Fruit fly (Drosophila melanogaster) whole organism, embryonic: ENCODE results near the gene ATP7.

Source experiments
- ATbp ChIP-seq: fragments of 200-800 bp; sonication (Bioruptor generic); optimal IDR thresholded peaks from 2 replicates; lab custom pipeline; 2017; ENCODE audit warnings: missing biosample characterization, mild to moderate bottlenecking, missing genetic modification characterization, missing genetic modification reagents
- Abd-B ChIP-seq: fragments of 200-800 bp; sonication (Bioruptor generic); optimal IDR thresholded peaks from 2 replicates; lab custom pipeline; 2018; ENCODE audit warnings: missing biosample characterization, mild to moderate bottlenecking, missing genetic modification characterization, moderate library complexity
- Aef1 ChIP-seq: fragments of 200-800 bp; sonication (Bioruptor generic); IDR thresholded peaks from 3 replicates; pipeline ENCODE4 v1.3.6; 2022; ENCODE audit warnings: missing biosample characterization, missing genetic modification characterization
- Antp ChIP-seq: fragments of 200-800 bp; sonication (Bioruptor generic); optimal IDR thresholded peaks from 3 replicates; lab custom pipeline; 2016; ENCODE audit warnings: missing biosample characterization, missing genetic modification characterization
- Atf-2 ChIP-seq: fragments of 200-800 bp; sonication (Bioruptor generic); optimal IDR thresholded peaks from 2 replicates; lab custom pipeline; 2016; ENCODE audit warnings: missing biosample characterization, missing genetic modification characterization
- Atf6 ChIP-seq: fragments of 200-800 bp; sonication (Bioruptor generic); IDR thresholded peaks from 2 replicates; pipeline ENCODE4 v1.3.6; 2022; ENCODE audit warnings: missing biosample characterization, missing genetic modification characterization
- Bdp1 ChIP-seq: fragments of 200-800 bp; sonication (Bioruptor generic); optimal IDR thresholded peaks from 3 replicates; lab custom pipeline; 2016; ENCODE audit warnings: missing biosample characterization, missing genetic modification characterization
- BtbVII ChIP-seq: fragments of 200-800 bp; sonication (Bioruptor generic); optimal IDR thresholded peaks from 3 replicates; lab custom pipeline; 2017; ENCODE audit warnings: missing biosample characterization, mild to moderate bottlenecking, missing genetic modification characterization
- CG1024 ChIP-seq: fragments of 200-800 bp; sonication (Bioruptor generic); IDR thresholded peaks from 2 replicates; pipeline ENCODE4 v1.3.6; 2022; ENCODE audit warnings: missing biosample characterization, missing genetic modification characterization
- CG11723 ChIP-seq: fragments of 200-800 bp; sonication (Bioruptor generic); optimal IDR thresholded peaks from 2 replicates; lab custom pipeline; 2017; ENCODE audit warnings: missing biosample characterization, mild to moderate bottlenecking, missing genetic modification characterization
- CG12236 ChIP-seq: fragments of 200-800 bp; sonication (Bioruptor generic); optimal IDR thresholded peaks from 2 replicates; lab custom pipeline; 2016; ENCODE audit warnings: missing biosample characterization, missing genetic modification characterization
- CG2712 ChIP-seq: fragments of 200-800 bp; optimal IDR thresholded peaks from 3 replicates; lab custom pipeline; 2019; ENCODE audit warnings: missing biosample characterization, mild to moderate bottlenecking, missing genetic modification characterization, moderate library complexity
- CG31224 ChIP-seq: fragments of 200-800 bp; sonication (Bioruptor generic); IDR thresholded peaks from 2 replicates; pipeline ENCODE4 v1.3.6; 2022; ENCODE audit warnings: missing biosample characterization, missing genetic modification characterization
- CG3163 ChIP-seq: fragments of 200-800 bp; sonication (Bioruptor generic); optimal IDR thresholded peaks from 3 replicates; lab custom pipeline; 2016; ENCODE audit warnings: missing biosample characterization, missing genetic modification characterization
- CG3847 ChIP-seq: fragments of 200-800 bp; sonication (Bioruptor generic); IDR thresholded peaks from 2 replicates; pipeline ENCODE4 v1.3.6; 2022; ENCODE audit warnings: missing biosample characterization, missing genetic modification characterization
- CG6175 ChIP-seq: fragments of 200-800 bp; sonication (Bioruptor generic); IDR thresholded peaks from 3 replicates; pipeline ENCODE4 v1.3.6; 2022; ENCODE audit warnings: missing biosample characterization, missing genetic modification characterization
- CG8290 ChIP-seq, 3 experiments: fragments of 200-800 bp; sonication (Bioruptor generic); optimal IDR thresholded peaks; 2 replicates each; lab custom pipeline; 2016 to 2019; ENCODE audit warnings: missing biosample characterization in 3 of 3, missing genetic modification characterization in 3 of 3, mild to moderate bottlenecking in 2 of 3, moderate library complexity in 1 of 3
- CG8388 ChIP-seq: fragments of 200-800 bp; sonication (Bioruptor generic); optimal IDR thresholded peaks from 2 replicates; lab custom pipeline; 2019; ENCODE audit warnings: missing biosample characterization, mild to moderate bottlenecking, missing genetic modification characterization, moderate library complexity
- CoRest ChIP-seq: fragments of 200-800 bp; sonication (Bioruptor generic); optimal IDR thresholded peaks from 3 replicates; lab custom pipeline; 2018; ENCODE audit warnings: missing biosample characterization, mild to moderate bottlenecking, missing genetic modification characterization, moderate library complexity
- D19B ChIP-seq: fragments of 200-800 bp; sonication (Bioruptor generic); optimal IDR thresholded peaks from 2 replicates; lab custom pipeline; 2017; ENCODE audit warnings: missing biosample characterization, mild to moderate bottlenecking, missing genetic modification characterization
- Deaf1 ChIP-seq: fragments of 200-800 bp; optimal IDR thresholded peaks from 3 replicates; lab custom pipeline; 2019; ENCODE audit warnings: missing biosample characterization, mild to moderate bottlenecking, missing genetic modification characterization, moderate library complexity
- E2f1 ChIP-seq: fragments of 200-800 bp; sonication (Bioruptor generic); IDR thresholded peaks from 2 replicates; pipeline ENCODE4 v1.3.6; 2022; ENCODE audit warnings: missing biosample characterization, missing genetic modification characterization
- HHEX ChIP-seq: fragments of 200-800 bp; sonication (Bioruptor generic); optimal IDR thresholded peaks from 3 replicates; lab custom pipeline; 2017; ENCODE audit warnings: missing biosample characterization, mild to moderate bottlenecking, missing genetic modification characterization, missing genetic modification reagents
- Meics ChIP-seq: fragments of 200-800 bp; sonication (Bioruptor generic); optimal IDR thresholded peaks from 2 replicates; lab custom pipeline; 2017; ENCODE audit warnings: missing biosample characterization, mild to moderate bottlenecking, missing genetic modification characterization
- Oaz ChIP-seq: fragments of 200-800 bp; sonication (Bioruptor generic); IDR thresholded peaks from 2 replicates; pipeline ENCODE4 v1.3.6; 2022; ENCODE audit warnings: missing biosample characterization, missing genetic modification characterization
- PHDP ChIP-seq: fragments of 200-800 bp; sonication (Bioruptor generic); optimal IDR thresholded peaks from 3 replicates; lab custom pipeline; 2018; ENCODE audit warnings: missing biosample characterization, mild to moderate bottlenecking, missing genetic modification characterization, moderate library complexity
- Rfx ChIP-seq: fragments of 200-800 bp; sonication (Bioruptor generic); IDR thresholded peaks from 2 replicates; pipeline ENCODE4 v1.3.6; 2022; ENCODE audit warnings: missing biosample characterization, missing genetic modification characterization
- Scr ChIP-seq: fragments of 200-800 bp; sonication (Bioruptor generic); IDR thresholded peaks from 2 replicates; pipeline ENCODE4 v1.3.6; 2022; ENCODE audit warnings: missing biosample characterization, missing genetic modification characterization; ENCODE audit not compliant: partially characterized antibody
- Sox100B ChIP-seq: fragments of 200-800 bp; sonication (Bioruptor generic); optimal IDR thresholded peaks from 3 replicates; lab custom pipeline; 2018; ENCODE audit warnings: missing biosample characterization, mild to moderate bottlenecking, missing genetic modification characterization
- Trl ChIP-seq, 3 experiments: fragments of >200 bp in 2 of 3; fragments of 200-800 bp in 1 of 3; sonication (Bioruptor generic) in 1 of 3; optimal IDR thresholded peaks; 2 replicates in 1 of 3; 3 replicates in 2 of 3; lab custom pipeline; 2016 to 2017; ENCODE audit warnings: missing biosample characterization in 1 of 3, missing genetic modification characterization in 1 of 3
- amos ChIP-seq: fragments of 200-800 bp; sonication (Bioruptor generic); IDR thresholded peaks from 2 replicates; pipeline ENCODE4 v1.3.6; 2022; ENCODE audit warnings: missing biosample characterization, missing genetic modification characterization; ENCODE audit not compliant: partially characterized antibody
- ato ChIP-seq: fragments of 200-800 bp; sonication (Bioruptor generic); IDR thresholded peaks from 2 replicates; pipeline ENCODE4 v1.3.6; 2022; ENCODE audit warnings: missing biosample characterization, missing genetic modification characterization; ENCODE audit not compliant: partially characterized antibody
- bsh ChIP-seq, 2 experiments: fragments of 200-800 bp; sonication (Bioruptor generic); optimal IDR thresholded peaks; 2 replicates each; lab custom pipeline; 2017 to 2018; ENCODE audit warnings: mild to moderate bottlenecking in 2 of 2, missing biosample characterization in 2 of 2, missing genetic modification characterization in 2 of 2, moderate library complexity in 1 of 2
- ewg ChIP-seq: fragments of 200-800 bp; sonication (Bioruptor generic); optimal IDR thresholded peaks from 3 replicates; lab custom pipeline; 2017; ENCODE audit warnings: mild to moderate bottlenecking, missing biosample characterization, missing genetic modification reagents, missing genetic modification characterization
- fd64A ChIP-seq: fragments of 200-800 bp; sonication (Bioruptor generic); optimal IDR thresholded peaks from 3 replicates; lab custom pipeline; 2018; ENCODE audit warnings: missing biosample characterization, mild to moderate bottlenecking, missing genetic modification characterization
- gfzf ChIP-seq: fragments of 200-800 bp; sonication (Bioruptor generic); optimal IDR thresholded peaks from 2 replicates; lab custom pipeline; 2016; ENCODE audit warnings: missing biosample characterization, mild to moderate bottlenecking, missing genetic modification characterization, moderate library complexity
- grau ChIP-seq: fragments of 200-800 bp; optimal IDR thresholded peaks from 3 replicates; lab custom pipeline; 2019; ENCODE audit warnings: missing biosample characterization, mild to moderate bottlenecking, missing genetic modification characterization, moderate library complexity
- gsb ChIP-seq: fragments of 200-800 bp; sonication (Bioruptor generic); IDR thresholded peaks from 2 replicates; pipeline ENCODE4 v1.3.6; 2022; ENCODE audit warnings: missing biosample characterization, missing genetic modification characterization
- hbn ChIP-seq: fragments of 200-800 bp; sonication (Bioruptor generic); IDR thresholded peaks from 2 replicates; pipeline ENCODE4 v1.3.6; 2022; ENCODE audit warnings: missing biosample characterization, missing genetic modification characterization; ENCODE audit not compliant: partially characterized antibody
- hkb ChIP-seq, 2 experiments: fragments of 200-800 bp in 1 of 2; fragments of >200 bp in 1 of 2; sonication (Bioruptor generic) in 1 of 2; IDR thresholded peaks in 1 of 2; optimal IDR thresholded peaks in 1 of 2; 2 replicates each; pipeline versions ENCODE4 v1.3.6 to Lab custom; 2017 to 2022; ENCODE audit warnings: missing biosample characterization in 1 of 2, missing genetic modification characterization in 1 of 2
- jigr1 ChIP-seq: fragments of 200-800 bp; sonication (Bioruptor generic); IDR thresholded peaks from 3 replicates; pipeline ENCODE4 v1.3.6; 2022; ENCODE audit warnings: missing biosample characterization, missing genetic modification characterization
- mirr ChIP-seq: fragments of 200-800 bp; sonication (Bioruptor generic); optimal IDR thresholded peaks from 3 replicates; lab custom pipeline; 2018; ENCODE audit warnings: missing biosample characterization, mild to moderate bottlenecking, missing genetic modification characterization
- odd ChIP-seq: fragments of 200-800 bp; sonication (Bioruptor generic); optimal IDR thresholded peaks from 2 replicates; lab custom pipeline; 2017; ENCODE audit warnings: missing biosample characterization, mild to moderate bottlenecking, missing genetic modification characterization
- pnt ChIP-seq: fragments of 200-800 bp; sonication (Bioruptor generic); optimal IDR thresholded peaks from 3 replicates; lab custom pipeline; 2016; ENCODE audit warnings: missing biosample characterization, missing genetic modification characterization
- prd ChIP-seq, 3 experiments: fragments of >200 bp in 2 of 3; fragments of 200-800 bp in 1 of 3; sonication (Bioruptor generic) in 1 of 3; optimal IDR thresholded peaks in 2 of 3; IDR thresholded peaks in 1 of 3; 2 replicates in 2 of 3; 3 replicates in 1 of 3; pipeline versions ENCODE4 v1.3.6 to Lab custom; 2017 to 2022; ENCODE audit warnings: missing biosample characterization in 1 of 3, missing genetic modification characterization in 1 of 3
- sd ChIP-seq: fragments of 200-800 bp; sonication (Bioruptor generic); optimal IDR thresholded peaks from 3 replicates; lab custom pipeline; 2018; ENCODE audit warnings: missing biosample characterization, mild to moderate bottlenecking, missing genetic modification characterization, moderate library complexity
- tio ChIP-seq: fragments of 200-800 bp; sonication (Bioruptor generic); optimal IDR thresholded peaks from 2 replicates; lab custom pipeline; 2017; ENCODE audit warnings: missing biosample characterization, missing genetic modification characterization, inconsistent platforms
- zfh2 ChIP-seq: fragments of 200-800 bp; sonication (Bioruptor generic); optimal IDR thresholded peaks from 2 replicates; lab custom pipeline; 2016; ENCODE audit warnings: missing biosample characterization, missing genetic modification characterization

ATP7 gene

DNA sequence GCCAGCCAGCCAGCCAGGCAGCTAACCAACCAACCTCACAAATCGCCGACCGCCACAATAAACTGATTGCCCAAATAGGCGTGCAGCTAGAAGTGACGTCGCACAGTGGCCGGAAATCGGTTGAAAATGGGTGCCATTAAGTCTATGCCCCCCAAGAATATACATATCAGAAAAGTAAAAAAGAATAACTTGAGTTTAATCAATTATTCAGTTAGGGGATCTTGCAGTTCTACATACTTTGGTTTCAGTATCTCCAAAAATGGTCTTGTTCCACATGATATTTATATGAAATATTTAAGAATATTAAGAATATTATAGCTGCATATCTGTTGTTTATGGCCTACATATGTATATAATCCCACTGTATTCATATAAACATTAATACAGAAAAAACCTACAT is 30.5 kb downstream of the ATP7 start (continued):
- TF ChIP-seq prd (optimal IDR thresholded peaks at IDR 0.05; lab: Kevin White, UChicago) (no peak), prd (GFP tag; IDR thresholded peaks at IDR 0.05; lab: Robert Waterston, UW) (0 out of 3 replicates have a peak, but pooled peaks have one; percentile 18), Aef1 (GFP tag; lab: Robert Waterston, UW) (peak; percentile 39; the same call in 1 of the 3 replicates), HHEX (GFP tag; lab: Kevin White, UChicago) (peak; percentile 48), ATbp (peak; percentile 32), Sox100B (peak; percentile 51), CG11723 (GFP tag; lab: Kevin White, UChicago) (peak; percentile 24), CG8388 (GFP tag; lab: Kevin White, UChicago) (peak; percentile 17), CG8290 (GFP tag; optimal IDR thresholded peaks at IDR 0.05; lab: Kevin White, UChicago) (no peak), CG8290 (tag; optimal IDR thresholded peaks at IDR 0.05; lab: Kevin White, UChicago) (peak in 1 of 2 experiments; percentile 69), ewg (GFP tag; lab: Kevin White, UChicago) (peak; percentile 6), hkb (optimal IDR thresholded peaks at IDR 0.05; lab: Kevin White, UChicago) (no peak), hkb (GFP tag; IDR thresholded peaks at IDR 0.05; lab: Robert Waterston, UW) (peak; percentile 55), gfzf (no peak), jigr1 (GFP tag; lab: Robert Waterston, UW) (no peak), fd64A (GFP tag; lab: Kevin White, UChicago) (no peak), Trl (optimal IDR thresholded peaks at IDR 0.05; lab: Kevin White, UChicago) (no peak), Trl (GFP tag; optimal IDR thresholded peaks at IDR 0.05; lab: Kevin White, UChicago) (no peak), CG3847 (GFP tag; lab: Robert Waterston, UW) (peak; percentile 48), D19B (GFP tag; lab: Kevin White, UChicago) (peak; percentile 27), Oaz (GFP tag; lab: Robert Waterston, UW) (0 out of 2 replicates have a peak, but pooled peaks have one; percentile 10), mirr (GFP tag; lab: Kevin White, UChicago) (peak; percentile 37), CG3163 (GFP tag; lab: Kevin White, UChicago) (no peak), Bdp1 (GFP tag; lab: Kevin White, UChicago) (no peak), hbn (GFP tag; lab: Robert Waterston, UW) (no peak), CG2712 (tag; lab: Kevin White, UChicago) (peak; percentile 10), Abd-B (GFP tag; lab: Kevin White, UChicago) (peak; percentile 43), CG6175 (GFP tag; lab: Robert Waterston, UW) (0 out of 3 replicates have a peak, but pooled peaks have one; percentile 14), Atf6 (GFP tag; lab: Robert Waterston, UW) (peak; percentile 59; the same call in 1 of the 2 replicates), Scr (no peak), Antp (GFP tag; lab: Kevin White, UChicago) (no peak), Atf-2 (GFP tag; lab: Kevin White, UChicago) (no peak), tio (GFP tag; lab: Kevin White, UChicago) (no peak), bsh (GFP tag; optimal IDR thresholded peaks at IDR 0.05; lab: Kevin White, UChicago) (peak in 1 of 2 experiments; percentile 31), sd (tag; lab: Kevin White, UChicago) (peak; percentile 20), grau (tag; lab: Kevin White, UChicago) (peak; percentile 67), E2f1 (GFP tag; lab: Robert Waterston, UW) (no peak), pnt (no peak), Meics (GFP tag; lab: Kevin White, UChicago) (peak; percentile 62), CG1024 (GFP tag; lab: Robert Waterston, UW) (no peak), CG12236 (GFP tag; lab: Kevin White, UChicago) (no peak), CG31224 (GFP tag; lab: Robert Waterston, UW) (0 out of 2 replicates have a peak, but pooled peaks have one; percentile 26), PHDP (tag; lab: Kevin White, UChicago) (peak; percentile 64), odd (GFP tag; lab: Kevin White, UChicago) (peak; percentile 30), Deaf1 (tag; lab: Kevin White, UChicago) (peak; percentile 39), CoRest (peak; percentile 54), ato (GFP tag; lab: Robert Waterston, UW) (no peak), gsb (no peak), zfh2 (GFP tag; lab: Kevin White, UChicago) (peak; percentile 17), BtbVII (peak; percentile 62), Rfx (peak; percentile 58), amos (peak; percentile 26; the same call in 1 of the 2 replicates)
